Fruit fly (Drosophila melanogaster): ENCODE measurements around the gene comm3.
A peak's percentile ranks its signal among the peaks of the same experiment; 100 is the strongest.

The comm3 gene

DNA sequence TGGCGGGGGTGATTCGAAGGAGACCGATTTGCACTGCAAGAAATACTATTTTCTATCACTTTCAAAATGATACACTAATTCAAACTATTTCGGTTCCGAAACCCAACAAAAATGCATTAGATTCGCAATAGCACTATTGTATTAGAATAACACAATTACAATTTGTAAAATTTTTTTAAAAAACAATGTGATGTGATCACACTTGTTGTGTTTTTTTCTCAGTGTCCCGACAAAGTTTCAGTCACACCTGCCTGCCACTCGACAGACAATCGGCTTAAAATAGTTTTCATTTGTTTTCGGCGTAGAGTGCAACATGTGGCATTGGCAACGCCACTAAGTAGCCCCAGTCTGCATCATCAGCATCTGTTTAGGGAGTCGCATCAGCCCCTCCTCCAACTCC is 27.5 kb upstream of the comm3 start (continued):
- TF ChIP-seq CG6813 (GFP tag; optimal IDR thresholded peaks at IDR 0.05) (peak; percentile 49), dmrt99B (tag; optimal IDR thresholded peaks at IDR 0.05) (peak; percentile 56), CG17359 (tag; optimal IDR thresholded peaks at IDR 0.05) (peak; percentile 52), CG17385 (GFP tag; optimal IDR thresholded peaks at IDR 0.05) (peak; percentile 25), CG33557 (GFP tag; optimal IDR thresholded peaks at IDR 0.05) (peak; percentile 83), CG5245 (GFP tag; optimal IDR thresholded peaks at IDR 0.05) (peak; percentile 43), CG4328 (GFP tag; optimal IDR thresholded peaks at IDR 0.05) (no peak), so (GFP tag; IDR thresholded peaks at IDR 0.05) (peak; percentile 62; the same call in 1 of the 3 replicates), Six4 (GFP tag; optimal IDR thresholded peaks at IDR 0.05) (peak; percentile 52), YL-1 (GFP tag; optimal IDR thresholded peaks at IDR 0.05) (no peak), CG7928 (GFP tag; optimal IDR thresholded peaks at IDR 0.05) (no peak), ftz-f1 (GFP tag; optimal IDR thresholded peaks at IDR 0.05) (no peak), CG1602 (GFP tag; optimal IDR thresholded peaks at IDR 0.05) (peak; percentile 76), CG7745 (tag; optimal IDR thresholded peaks at IDR 0.05) (no peak), CG11093 (GFP tag; IDR thresholded peaks at IDR 0.05) (0 out of 3 replicates have a peak, but pooled peaks have one; percentile 10), pros (GFP tag; optimal IDR thresholded peaks at IDR 0.05) (no peak), onecut (GFP tag; IDR thresholded peaks at IDR 0.05) (0 out of 2 replicates have a peak, but pooled peaks have one; percentile 22), ham (GFP tag; IDR thresholded peaks at IDR 0.05) (no peak), al (GFP tag; IDR thresholded peaks at IDR 0.05) (no peak), cad (GFP tag; optimal IDR thresholded peaks at IDR 0.05) (no peak), CG12942 (GFP tag; optimal IDR thresholded peaks at IDR 0.05) (peak; percentile 52), Usf (GFP tag; optimal IDR thresholded peaks at IDR 0.05) (peak; percentile 62), hkb (optimal IDR thresholded peaks at IDR 0.05) (no peak), hkb (GFP tag; IDR thresholded peaks at IDR 0.05) (peak; percentile 51), ro (GFP tag; IDR thresholded peaks at IDR 0.05) (no peak), Vsx1 (GFP tag; optimal IDR thresholded peaks at IDR 0.05) (no peak), bowl (GFP tag; IDR thresholded peaks at IDR 0.05) (no peak), aop (GFP tag; IDR thresholded peaks at IDR 0.05) (no peak), org-1 (GFP tag; optimal IDR thresholded peaks at IDR 0.05) (peak; percentile 71), NC2α (GFP tag; optimal IDR thresholded peaks at IDR 0.05) (peak; percentile 28), dan (GFP tag; IDR thresholded peaks at IDR 0.05) (peak; percentile 54; the same call in 1 of the 2 replicates), CG11456 (GFP tag; IDR thresholded peaks at IDR 0.05) (no peak), E2f2 (GFP tag; IDR thresholded peaks at IDR 0.05) (no peak), CG34422 (GFP tag; IDR thresholded peaks at IDR 0.05) (peak; percentile 43; the same call in 1 of the 3 replicates), CG9609 (GFP tag; optimal IDR thresholded peaks at IDR 0.05) (peak; percentile 50), ttk (GFP tag; IDR thresholded peaks at IDR 0.05) (peak; percentile 55; the same call in 1 of the 2 replicates), Sry-δ (GFP tag; optimal IDR thresholded peaks at IDR 0.05) (peak; percentile 21), Sry-β (GFP tag; optimal IDR thresholded peaks at IDR 0.05) (no peak), bsh (GFP tag; optimal IDR thresholded peaks at IDR 0.05) (peak in 1 of 2 experiments; percentile 91), CG3726 (GFP tag; IDR thresholded peaks at IDR 0.05) (no peak), CG18476 (GFP tag; optimal IDR thresholded peaks at IDR 0.05) (peak; percentile 51), ara (GFP tag; IDR thresholded peaks at IDR 0.05) (peak; percentile 80; the same call in 1 of the 2 replicates), CG15269 (tag; optimal IDR thresholded peaks at IDR 0.05) (peak; percentile 5), hth (optimal IDR thresholded peaks at IDR 0.05) (no peak), Sox102F (GFP tag; optimal IDR thresholded peaks at IDR 0.05) (peak; percentile 67), CG7556 (GFP tag; optimal IDR thresholded peaks at IDR 0.05) (peak; percentile 65), scrt (GFP tag; optimal IDR thresholded peaks at IDR 0.05) (no peak), nmo (GFP tag; optimal IDR thresholded peaks at IDR 0.05) (peak; percentile 84), lola (GFP tag; optimal IDR thresholded peaks at IDR 0.05) (peak in 1 of 3 experiments; percentile 89), peb (GFP tag; IDR thresholded peaks at IDR 0.05) (0 out of 2 replicates have a peak, but pooled peaks have one; percentile 35), HLHmδ (GFP tag; optimal IDR thresholded peaks at IDR 0.05) (no peak)
